Worm (Caenorhabditis elegans) whole organism, late embryonic: ENCODE measurements around the gene sel-5.

Experiments
- fkh-10 ChIP-seq: fragments of 150-350 bp; optimal IDR thresholded peaks from 2 replicates; lab custom pipeline; 2014; ENCODE audit warnings: missing biosample characterization, missing genetic modification reagents, missing genetic modification characterization
- mec-3 ChIP-seq: sonication (generic microtip); optimal IDR thresholded peaks from 2 replicates; lab custom pipeline; 2016; ENCODE audit warnings: borderline replicate concordance, missing genetic modification characterization, missing compliant biosample characterization
- unc-42 ChIP-seq: sonication (generic microtip); optimal IDR thresholded peaks from 2 replicates; lab custom pipeline; 2016; ENCODE audit warnings: missing genotype, missing genetic modification characterization, missing compliant biosample characterization

- TF ChIP-seq fkh-10 (GFP tag; lab: Kevin White, UChicago) (no peak), mec-3 (tag; lab: Kevin White, UChicago) (no peak), unc-42 (tag; lab: Kevin White, UChicago) (no peak)
Measured at ce11 chrIII:4552872-4553271, 25.4 kb downstream of the sel-5 start.
